Worm (Caenorhabditis elegans) whole organism, L2 larva: ENCODE results near the gene rpl-9.
A peak's percentile ranks its signal among the peaks of the same experiment; 100 is the strongest.

Experiments used
- C34F6.9 ChIP-seq: fragments of 150-350 bp; optimal IDR thresholded peaks from 2 replicates; lab custom pipeline; 2014; ENCODE audit warnings: missing biosample characterization, missing genetic modification characterization
- F13H6.1 ChIP-seq: sonication (generic microtip); optimal IDR thresholded peaks from 2 replicates; lab custom pipeline; 2016; ENCODE audit warnings: missing genetic modification characterization, missing compliant biosample characterization
- R02D3.7 ChIP-seq: fragments of 150-350 bp; optimal IDR thresholded peaks from 2 replicates; lab custom pipeline; 2014; ENCODE audit warnings: missing biosample characterization, missing genetic modification characterization
- Y55F3AM.14 ChIP-seq: fragments of 200-800 bp; sonication (Bioruptor generic); optimal IDR thresholded peaks from 2 replicates; lab custom pipeline; 2018; ENCODE audit warnings: mild to moderate bottlenecking, missing genetic modification characterization, missing compliant biosample characterization
- ZK546.5 ChIP-seq: sonication (generic microtip); optimal IDR thresholded peaks from 2 replicates; lab custom pipeline; 2017; ENCODE audit warnings: missing biosample characterization, missing genetic modification characterization
- alr-1 ChIP-seq: fragments of 150-350 bp; optimal IDR thresholded peaks from 2 replicates; lab custom pipeline; 2014; ENCODE audit warnings: missing biosample characterization, missing genetic modification characterization
- aly-2 ChIP-seq: fragments of 150-350 bp; optimal IDR thresholded peaks from 2 replicates; lab custom pipeline; 2014; ENCODE audit warnings: missing biosample characterization, missing genetic modification characterization
- ama-1 ChIP-seq: fragments of 150-350 bp; optimal IDR thresholded peaks from 2 replicates; lab custom pipeline; 2018; ENCODE audit warnings: inconsistent platforms
- blmp-1 ChIP-seq: sonication (generic microtip); optimal IDR thresholded peaks from 2 replicates; lab custom pipeline; 2017; ENCODE audit warnings: missing genetic modification characterization, mild to moderate bottlenecking, missing compliant biosample characterization, antibody characterized with exemption, moderate library complexity; ENCODE audit not compliant: insufficient read depth
- ceh-16 ChIP-seq: fragments of 150-350 bp; optimal IDR thresholded peaks from 2 replicates; lab custom pipeline; 2014; ENCODE audit warnings: missing biosample characterization, missing genetic modification characterization
- ceh-82 ChIP-seq: fragments of 150-350 bp; optimal IDR thresholded peaks from 2 replicates; lab custom pipeline; 2014; ENCODE audit warnings: missing biosample characterization, missing genetic modification characterization
- crh-2 ChIP-seq: sonication (generic microtip); optimal IDR thresholded peaks from 2 replicates; lab custom pipeline; 2017; ENCODE audit warnings: missing biosample characterization, missing genetic modification characterization
- dmd-4 ChIP-seq: sonication (generic microtip); optimal IDR thresholded peaks from 2 replicates; lab custom pipeline; 2017; ENCODE audit warnings: missing biosample characterization, missing genetic modification characterization
- egl-27 ChIP-seq: sonication (generic microtip); optimal IDR thresholded peaks from 3 replicates; lab custom pipeline; 2017; ENCODE audit warnings: missing biosample characterization, missing genetic modification reagents, missing genetic modification characterization
- elt-1 ChIP-seq: fragments of 150-350 bp; optimal IDR thresholded peaks from 2 replicates; lab custom pipeline; 2014; ENCODE audit warnings: missing biosample characterization, missing genetic modification characterization
- elt-3 ChIP-seq: sonication (generic microtip); optimal IDR thresholded peaks from 2 replicates; lab custom pipeline; 2017; ENCODE audit warnings: missing biosample characterization, missing genetic modification characterization
- fos-1 ChIP-seq: fragments of 150-350 bp; optimal IDR thresholded peaks from 2 replicates; lab custom pipeline; 2014; ENCODE audit warnings: missing biosample characterization, missing genetic modification characterization
- gmeb-1 ChIP-seq: fragments of 150-350 bp; optimal IDR thresholded peaks from 2 replicates; lab custom pipeline; 2014; ENCODE audit warnings: missing biosample characterization, missing genetic modification characterization
- lin-11 ChIP-seq: fragments of 150-350 bp; sonication (generic microtip); optimal IDR thresholded peaks from 2 replicates; lab custom pipeline; 2014; ENCODE audit warnings: missing biosample characterization, missing genetic modification characterization, inconsistent platforms, mixed read lengths
- lin-13 ChIP-seq: fragments of 150-350 bp; optimal IDR thresholded peaks from 2 replicates; lab custom pipeline; 2014; ENCODE audit warnings: missing biosample characterization, missing genetic modification reagents, missing genetic modification characterization
- lin-39 ChIP-seq: fragments of 150-350 bp; optimal IDR thresholded peaks from 2 replicates; lab custom pipeline; 2014; ENCODE audit warnings: missing biosample characterization, missing genetic modification reagents, missing genetic modification characterization
- lsy-2 ChIP-seq, 2 experiments: fragments of 150-350 bp in 1 of 2; sonication (generic microtip) in 1 of 2; optimal IDR thresholded peaks; 2 replicates each; lab custom pipeline; 2014 to 2017; ENCODE audit warnings: missing biosample characterization in 2 of 2, missing genetic modification characterization in 2 of 2
- mab-5 ChIP-seq: fragments of 150-350 bp; optimal IDR thresholded peaks from 2 replicates; lab custom pipeline; 2014; ENCODE audit warnings: missing biosample characterization, missing genetic modification characterization
- mbf-1 ChIP-seq: sonication (generic microtip); optimal IDR thresholded peaks from 2 replicates; lab custom pipeline; 2017; ENCODE audit warnings: missing biosample characterization, missing genetic modification characterization
- mdl-1 ChIP-seq, 2 experiments: fragments of 150-350 bp in 1 of 2; sonication (generic microtip) in 1 of 2; optimal IDR thresholded peaks; 2 replicates each; lab custom pipeline; 2017; ENCODE audit warnings: missing biosample characterization in 2 of 2, missing genetic modification characterization in 2 of 2
- nhr-10 ChIP-seq: sonication (generic microtip); optimal IDR thresholded peaks from 2 replicates; lab custom pipeline; 2017; ENCODE audit warnings: missing biosample characterization, missing genetic modification characterization
- nhr-11 ChIP-seq: fragments of 150-350 bp; optimal IDR thresholded peaks from 2 replicates; lab custom pipeline; 2014; ENCODE audit warnings: missing biosample characterization, missing genetic modification characterization
- nhr-12 ChIP-seq: fragments of 150-350 bp; optimal IDR thresholded peaks from 2 replicates; lab custom pipeline; 2014; ENCODE audit warnings: missing biosample characterization, missing genetic modification characterization
- nhr-129 ChIP-seq: fragments of 150-350 bp; optimal IDR thresholded peaks from 2 replicates; lab custom pipeline; 2014; ENCODE audit warnings: missing biosample characterization, missing genetic modification characterization
- nhr-21 ChIP-seq: fragments of 150-350 bp; optimal IDR thresholded peaks from 2 replicates; lab custom pipeline; 2014; ENCODE audit warnings: missing biosample characterization, missing genetic modification characterization
- nhr-23 ChIP-seq: fragments of 150-350 bp; optimal IDR thresholded peaks from 2 replicates; lab custom pipeline; 2014; ENCODE audit warnings: missing biosample characterization, missing genetic modification reagents, missing genetic modification characterization
- nhr-237 ChIP-seq: fragments of 150-350 bp; optimal IDR thresholded peaks from 2 replicates; lab custom pipeline; 2014; ENCODE audit warnings: missing biosample characterization, missing genetic modification characterization
- nhr-25 ChIP-seq: fragments of 150-350 bp; sonication (generic microtip); optimal IDR thresholded peaks from 3 replicates; lab custom pipeline; 2014; ENCODE audit warnings: missing biosample characterization, missing genetic modification characterization
- nhr-6 ChIP-seq: fragments of 150-350 bp; optimal IDR thresholded peaks from 2 replicates; lab custom pipeline; 2014; ENCODE audit warnings: missing biosample characterization, missing genetic modification characterization
- nhr-77 ChIP-seq: fragments of 150-350 bp; optimal IDR thresholded peaks from 2 replicates; lab custom pipeline; 2014; ENCODE audit warnings: missing biosample characterization, missing genetic modification characterization
- peb-1 ChIP-seq: fragments of 150-350 bp; optimal IDR thresholded peaks from 2 replicates; lab custom pipeline; 2014; ENCODE audit warnings: missing biosample characterization, missing genetic modification characterization
- sem-4 ChIP-seq: fragments of 150-350 bp; optimal IDR thresholded peaks from 2 replicates; lab custom pipeline; 2014; ENCODE audit warnings: missing biosample characterization, missing genetic modification reagents, missing genetic modification characterization
- skn-1 ChIP-seq: sonication (generic microtip); optimal IDR thresholded peaks from 2 replicates; lab custom pipeline; 2017; ENCODE audit warnings: missing biosample characterization, missing genetic modification characterization
- sma-3 ChIP-seq: sonication (generic microtip); optimal IDR thresholded peaks from 2 replicates; lab custom pipeline; 2016; ENCODE audit warnings: missing genetic modification reagents, missing genetic modification characterization, missing compliant biosample characterization
- sma-9 ChIP-seq, 2 experiments: fragments of 150-350 bp in 1 of 2; sonication (generic microtip) in 1 of 2; optimal IDR thresholded peaks; 2 replicates each; lab custom pipeline; 2014 to 2016; ENCODE audit warnings: missing genetic modification characterization in 2 of 2, mild to moderate bottlenecking in 1 of 2, missing biosample characterization in 1 of 2, missing compliant biosample characterization in 1 of 2, missing genetic modification reagents in 1 of 2, moderate library complexity in 1 of 2
- snpc-4 ChIP-seq: fragments of 150-350 bp; optimal IDR thresholded peaks from 2 replicates; lab custom pipeline; 2014; ENCODE audit warnings: missing biosample characterization, missing genetic modification characterization
- unc-39 ChIP-seq: fragments of 150-350 bp; optimal IDR thresholded peaks from 2 replicates; lab custom pipeline; 2014; ENCODE audit warnings: missing biosample characterization, missing genetic modification characterization
- unc-62 ChIP-seq: fragments of 150-350 bp; optimal IDR thresholded peaks from 2 replicates; lab custom pipeline; 2014; ENCODE audit warnings: missing biosample characterization, missing genetic modification reagents, missing genetic modification characterization
- zag-1 ChIP-seq: fragments of 150-350 bp; optimal IDR thresholded peaks from 2 replicates; lab custom pipeline; 2014; ENCODE audit warnings: missing biosample characterization, missing genetic modification characterization
- ztf-1 ChIP-seq: fragments of 200-800 bp; sonication (Bioruptor generic); conservative IDR thresholded peaks from 2 replicates; pipeline ENCODE4 v1.3.6; 2022; ENCODE audit warnings: missing genetic modification characterization, missing compliant biosample characterization
- ztf-11 ChIP-seq: sonication (generic microtip); optimal IDR thresholded peaks from 2 replicates; lab custom pipeline; 2017; ENCODE audit warnings: missing biosample characterization, missing genetic modification characterization
- ztf-4 ChIP-seq: fragments of 150-350 bp; optimal IDR thresholded peaks from 2 replicates; lab custom pipeline; 2014; ENCODE audit warnings: missing biosample characterization, missing genetic modification characterization

The rpl-9 gene

ce11 chrIII:7584131-7584646, 11.6 kb upstream of the rpl-9 start, which contains the start of gene cup-5:
TSS of gene cup-5 (plus strand) at chrIII:7584181.
- TF ChIP-seq lsy-2 (tag; optimal IDR thresholded peaks at IDR 0.05; lab: Kevin White, UChicago) (peak; percentile 29 to 71), R02D3.7 (peak; percentile 27), C34F6.9 (tag; lab: Kevin White, UChicago) (peak; percentile 17), Y55F3AM.14 (no peak), elt-1 (tag; lab: Kevin White, UChicago) (no peak), ZK546.5 (no peak), nhr-6 (tag; lab: Kevin White, UChicago) (no peak), ama-1 (no peak), elt-3 (tag; lab: Kevin White, UChicago) (no peak), nhr-129 (tag; lab: Kevin White, UChicago) (peak; percentile 24), lin-11 (tag; lab: Kevin White, UChicago) (peak; percentile 3), sem-4 (tag; lab: Kevin White, UChicago) (no peak)

DNA sequence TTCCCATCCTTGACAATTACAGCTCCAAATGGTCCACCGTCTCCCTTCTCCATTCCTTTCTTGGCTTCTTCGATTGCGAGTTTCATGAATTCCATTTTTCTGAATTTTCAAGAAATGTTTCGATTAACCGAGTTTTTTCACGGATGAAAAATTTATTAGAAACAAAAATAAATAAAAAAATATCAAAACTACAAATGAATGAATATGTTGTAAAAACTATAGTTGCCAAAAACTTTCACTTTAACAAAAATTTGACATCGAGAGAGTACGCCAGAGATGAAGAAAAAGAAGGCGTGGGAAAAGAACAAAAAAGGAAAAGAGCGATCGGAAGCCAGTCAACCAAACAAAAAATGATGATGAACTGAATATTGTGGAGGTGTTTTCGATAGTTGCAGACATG, 10.3 kb upstream of the rpl-9 start, which contains the start of gene R13A5.10:
TSS of gene R13A5.10 (minus strand) at position 101 of the 400 bp plus-strand sequence.
- TF ChIP-seq egl-27 (tag; lab: Kevin White, UChicago): no peak
- TF ChIP-seq lin-13 (GFP tag; lab: Kevin White, UChicago): no peak
- TF ChIP-seq Y55F3AM.14: no peak
- TF ChIP-seq sma-3 (GFP tag; lab: Kevin White, UChicago): no peak
- no peak for TF ChIP-seq snpc-4 (tag; lab: Kevin White, UChicago)
- TF ChIP-seq F13H6.1: no peak
- TF ChIP-seq unc-39: no peak
- no peak for TF ChIP-seq nhr-11 (tag; lab: Kevin White, UChicago)
- no peak for TF ChIP-seq alr-1
- no peak for TF ChIP-seq sma-9 (GFP tag; optimal IDR thresholded peaks at IDR 0.05; lab: Kevin White, UChicago)
- TF ChIP-seq sma-9 (tag; optimal IDR thresholded peaks at IDR 0.05; lab: Kevin White, UChicago): no peak
- TF ChIP-seq, all 48 proteins: peak for 0

ce11 chrIII:7580586-7580985, 8.0 kb upstream of the rpl-9 start:
- TF ChIP-seq ztf-11 (tag; lab: Kevin White, UChicago): no peak
- TF ChIP-seq nhr-21 (tag; lab: Kevin White, UChicago): no peak
- no peak for TF ChIP-seq ztf-4 (tag; lab: Kevin White, UChicago)
- TF ChIP-seq lin-39: no peak
- no peak for TF ChIP-seq sma-9 (GFP tag; optimal IDR thresholded peaks at IDR 0.05; lab: Kevin White, UChicago)
- no peak for TF ChIP-seq sma-9 (tag; optimal IDR thresholded peaks at IDR 0.05; lab: Kevin White, UChicago)
- peak; percentile 82 for TF ChIP-seq C34F6.9 (tag; lab: Kevin White, UChicago)
- TF ChIP-seq fos-1 (tag; lab: Kevin White, UChicago): no peak
- TF ChIP-seq crh-2 (tag; lab: Kevin White, UChicago): peak; percentile 40
- TF ChIP-seq Y55F3AM.14: peak; percentile 48
- TF ChIP-seq nhr-77 (tag; lab: Kevin White, UChicago): no peak
- TF ChIP-seq skn-1 (tag; lab: Kevin White, UChicago): no peak
- TF ChIP-seq ZK546.5: no peak
- TF ChIP-seq ceh-16 (tag; lab: Kevin White, UChicago): no peak
- TF ChIP-seq unc-62: no peak
- no peak for TF ChIP-seq gmeb-1 (tag; lab: Kevin White, UChicago)
- no peak for TF ChIP-seq nhr-12 (tag; lab: Kevin White, UChicago)
- no peak for TF ChIP-seq lin-13 (GFP tag; lab: Kevin White, UChicago)
- TF ChIP-seq zag-1 (tag; lab: Kevin White, UChicago): peak; percentile 29
- no peak for TF ChIP-seq aly-2 (tag; lab: Kevin White, UChicago)
- no peak for TF ChIP-seq ama-1
- peak; percentile 3 for TF ChIP-seq snpc-4 (tag; lab: Kevin White, UChicago)
- TF ChIP-seq egl-27 (tag; lab: Kevin White, UChicago): no peak
- TF ChIP-seq alr-1: no peak
- no peak for TF ChIP-seq nhr-10 (tag; lab: Kevin White, UChicago)
- no peak for TF ChIP-seq nhr-237 (tag; lab: Kevin White, UChicago)
- no peak for TF ChIP-seq mab-5 (tag; lab: Kevin White, UChicago)
- TF ChIP-seq lin-11 (tag; lab: Kevin White, UChicago): peak; percentile 30
- TF ChIP-seq nhr-23: no peak
- TF ChIP-seq F13H6.1: peak; percentile 30
- no peak for TF ChIP-seq nhr-11 (tag; lab: Kevin White, UChicago)
- TF ChIP-seq nhr-6 (tag; lab: Kevin White, UChicago): no peak
- peak in 1 of 2 experiments; percentile 66 for TF ChIP-seq lsy-2 (tag; optimal IDR thresholded peaks at IDR 0.05; lab: Kevin White, UChicago)
- TF ChIP-seq nhr-129 (tag; lab: Kevin White, UChicago): peak; percentile 52
- no peak for TF ChIP-seq ceh-82 (tag; lab: Kevin White, UChicago)
- no peak for TF ChIP-seq peb-1
- TF ChIP-seq mdl-1 (tag; optimal IDR thresholded peaks at IDR 0.05; lab: Kevin White, UChicago): no peak
- TF ChIP-seq dmd-4: no peak
- no peak for TF ChIP-seq unc-39
- no peak for TF ChIP-seq elt-1 (tag; lab: Kevin White, UChicago)
- TF ChIP-seq sem-4 (tag; lab: Kevin White, UChicago): no peak
- no peak for TF ChIP-seq ztf-1 (GFP tag; lab: Robert Waterston, UW)
- no peak for TF ChIP-seq mbf-1
- TF ChIP-seq blmp-1 (tag; lab: Kevin White, UChicago): no peak
- no peak for TF ChIP-seq elt-3 (tag; lab: Kevin White, UChicago)
- TF ChIP-seq nhr-25 (tag; lab: Kevin White, UChicago): no peak
